Fruit fly (Drosophila melanogaster) S2 (cell line): Measurements from ENCODE around the gene CalpC.

Source experiments
- CG8478 ChIP-seq: fragments of >200 bp; optimal IDR thresholded peaks from 2 replicates; lab custom pipeline; 2018
- CTCF ChIP-seq, 2 experiments: fragments of >200 bp; optimal IDR thresholded peaks; 2 replicates each; lab custom pipeline; 2018

DNA sequence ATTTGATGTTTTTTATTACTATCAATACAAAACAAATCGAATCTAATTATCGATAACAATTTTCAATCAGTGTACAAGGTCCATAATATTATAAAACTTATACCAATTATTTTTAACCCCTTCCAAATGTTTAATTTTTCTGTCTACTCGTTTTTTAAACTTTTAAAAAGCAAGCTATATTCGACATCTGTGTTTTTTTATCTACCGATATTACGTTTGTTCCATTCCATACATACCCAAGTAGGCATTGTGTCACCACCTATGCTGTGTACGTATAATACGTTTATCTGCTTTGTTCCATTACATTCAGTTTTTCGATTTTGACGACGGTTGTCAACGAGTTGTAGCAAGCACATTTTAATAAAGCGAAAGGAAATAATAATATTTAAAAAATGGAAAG lies 35.7 kb downstream of the CalpC start, which contains the start of gene nonA:
- TF ChIP-seq CTCF (optimal IDR thresholded peaks at IDR 0.05; lab: Kevin White, UChicago) (no peak), CG8478 (lab: Kevin White, UChicago) (no peak)
